Worm (Caenorhabditis elegans) whole organism, mixed stage, embryonic: ENCODE measurements around the gene lipl-7.

Experiments
- M03D4.4 ChIP-seq: sonication (generic microtip); optimal IDR thresholded peaks from 2 replicates; lab custom pipeline; 2017; ENCODE audit warnings: mild to moderate bottlenecking, missing genetic modification characterization, missing compliant biosample characterization
- blmp-1 ChIP-seq: fragments of 150-350 bp; optimal IDR thresholded peaks from 2 replicates; lab custom pipeline; 2014; ENCODE audit warnings: missing biosample characterization, missing genetic modification characterization
- ceh-83 ChIP-seq: fragments of 200-800 bp; sonication (Bioruptor generic); optimal IDR thresholded peaks from 2 replicates; lab custom pipeline; 2018; ENCODE audit warnings: mild to moderate bottlenecking, missing genetic modification characterization, missing compliant biosample characterization
- lin-13 ChIP-seq: fragments of 150-350 bp; optimal IDR thresholded peaks from 2 replicates; lab custom pipeline; 2014; ENCODE audit warnings: missing biosample characterization, missing genetic modification characterization
- lsy-2 ChIP-seq: fragments of 150-350 bp; optimal IDR thresholded peaks from 2 replicates; lab custom pipeline; 2014; ENCODE audit warnings: missing biosample characterization, missing genetic modification characterization
- nhr-12 ChIP-seq: fragments of 150-350 bp; optimal IDR thresholded peaks from 2 replicates; lab custom pipeline; 2014; ENCODE audit warnings: missing biosample characterization, missing genetic modification characterization
- nhr-237 ChIP-seq: fragments of 150-350 bp; optimal IDR thresholded peaks from 2 replicates; lab custom pipeline; 2014; ENCODE audit warnings: missing biosample characterization, missing genetic modification characterization
- nhr-28 ChIP-seq: fragments of 150-350 bp; optimal IDR thresholded peaks from 2 replicates; lab custom pipeline; 2014; ENCODE audit warnings: missing biosample characterization, missing genetic modification characterization
- nhr-76 ChIP-seq: sonication (generic microtip); optimal IDR thresholded peaks from 2 replicates; lab custom pipeline; 2017; ENCODE audit warnings: missing biosample characterization, missing genetic modification characterization
- snpc-4 ChIP-seq: fragments of 150-350 bp; optimal IDR thresholded peaks from 2 replicates; lab custom pipeline; 2014; ENCODE audit warnings: missing biosample characterization, missing genetic modification characterization
- unc-62 ChIP-seq: fragments of 150-350 bp; optimal IDR thresholded peaks from 2 replicates; lab custom pipeline; 2014; ENCODE audit warnings: missing biosample characterization, missing genetic modification reagents, missing genetic modification characterization

- no peak for TF ChIP-seq unc-62 (GFP tag; lab: Kevin White, UChicago)
- no peak for TF ChIP-seq nhr-28 (tag; lab: Kevin White, UChicago)
- no peak for TF ChIP-seq snpc-4 (tag; lab: Kevin White, UChicago)
- no peak for TF ChIP-seq lsy-2 (tag; lab: Kevin White, UChicago)
- TF ChIP-seq blmp-1 (tag; lab: Kevin White, UChicago), result no peak
- no peak for TF ChIP-seq ceh-83 (GFP tag; lab: Kevin White, UChicago)
- TF ChIP-seq lin-13 (tag; lab: Kevin White, UChicago), result no peak
- no peak for TF ChIP-seq M03D4.4 (tag; lab: Kevin White, UChicago)
- no peak for TF ChIP-seq nhr-76 (tag; lab: Kevin White, UChicago)
- TF ChIP-seq nhr-12 (tag; lab: Kevin White, UChicago), result no peak
- no peak for TF ChIP-seq nhr-237 (tag; lab: Kevin White, UChicago)
Observed at ce11 chrIV:10243276-10243675, 1.7 kb upstream of the lipl-7 start, which contains the start of gene tkt-1.
